Worm (Caenorhabditis elegans): ENCODE measurements around the gene C17G10.10.

C17G10.10 gene

ce11 chrII:5607756-5608155 lies 8.6 kb upstream of the C17G10.10 start, which contains the start of gene C17G10.7:
C17G10.7 (minus strand) TSS chrII:5607856.
- TF ChIP-seq tlp-1 (tag; optimal IDR thresholded peaks at IDR 0.05) (no peak), C34B4.2 (tag; optimal IDR thresholded peaks at IDR 0.05) (no peak), isw-1 (GFP tag; IDR thresholded peaks at IDR 0.05) (no peak), grh-1 (GFP tag; IDR thresholded peaks at IDR 0.05) (no peak), mef-2 (tag; optimal IDR thresholded peaks at IDR 0.05) (no peak), snpc-4 (tag; optimal IDR thresholded peaks at IDR 0.05) (no peak), ceh-90 (tag; optimal IDR thresholded peaks at IDR 0.05) (no peak), tbx-2 (tag; optimal IDR thresholded peaks at IDR 0.05) (no peak), ceh-8 (GFP tag; optimal IDR thresholded peaks at IDR 0.05) (no peak), nhr-90 (tag; optimal IDR thresholded peaks at IDR 0.05; ENCODE audit: poor library complexity) (no peak), hlh-4 (tag; optimal IDR thresholded peaks at IDR 0.05) (no peak), dpl-1 (GFP tag; optimal IDR thresholded peaks at IDR 0.05) (no peak), ama-1 (optimal IDR thresholded peaks at IDR 0.05) (no peak), efl-1 (optimal IDR thresholded peaks at IDR 0.05) (no peak), efl-1 (GFP tag; optimal IDR thresholded peaks at IDR 0.05 in 1 of 2) (no peak), F16B12.6 (tag; optimal IDR thresholded peaks at IDR 0.05) (no peak), ceh-82 (tag; optimal IDR thresholded peaks at IDR 0.05) (no peak), lin-13 (GFP tag; optimal IDR thresholded peaks at IDR 0.05) (no peak), nhr-76 (tag; optimal IDR thresholded peaks at IDR 0.05) (no peak)

- TF ChIP-seq efl-1 (optimal IDR thresholded peaks at IDR 0.05) = peak; percentile 11 to 38
- no peak for TF ChIP-seq efl-1 (GFP tag; optimal IDR thresholded peaks at IDR 0.05 in 1 of 2)
- TF ChIP-seq lin-13 (GFP tag; optimal IDR thresholded peaks at IDR 0.05) = peak; percentile 3
- no peak for TF ChIP-seq vab-15 (tag; optimal IDR thresholded peaks at IDR 0.05)
- TF ChIP-seq fkh-8 (tag; optimal IDR thresholded peaks at IDR 0.05) = no peak
- no peak for TF ChIP-seq swsn-7 (tag; optimal IDR thresholded peaks at IDR 0.05)
- TF ChIP-seq lin-14 (GFP tag; optimal IDR thresholded peaks at IDR 0.05) = peak; percentile 93
- TF ChIP-seq lin-15B (tag; optimal IDR thresholded peaks at IDR 0.05) = no peak
- TF ChIP-seq lin-35 (GFP tag; optimal IDR thresholded peaks at IDR 0.05) = peak in 1 of 2 experiments; percentile 66
- peak; percentile 3 for TF ChIP-seq snpc-4 (tag; optimal IDR thresholded peaks at IDR 0.05)
- TF ChIP-seq dpl-1 (GFP tag; optimal IDR thresholded peaks at IDR 0.05) = peak in 2 of 3 experiments; percentile 5 to 30
- TF ChIP-seq C16A3.4 (tag; optimal IDR thresholded peaks at IDR 0.05) = peak; percentile 56
- no peak for TF ChIP-seq dsc-1 (tag; optimal IDR thresholded peaks at IDR 0.05)
- no peak for TF ChIP-seq C34B4.2 (tag; optimal IDR thresholded peaks at IDR 0.05)
- TF ChIP-seq egl-13 (tag; optimal IDR thresholded peaks at IDR 0.05) = no peak
- TF ChIP-seq unc-62 (GFP tag; optimal IDR thresholded peaks at IDR 0.05) = no peak
- peak; percentile 89 for TF ChIP-seq snu-23 (GFP tag; optimal IDR thresholded peaks at IDR 0.05)
- TF ChIP-seq efl-3 (GFP tag; optimal IDR thresholded peaks at IDR 0.05) = no peak
- peak; percentile 76 to 99 (median 89) for TF ChIP-seq elt-3 (tag; optimal IDR thresholded peaks at IDR 0.05)
- TF ChIP-seq tbx-2 (tag; optimal IDR thresholded peaks at IDR 0.05) = peak; percentile 74
- TF ChIP-seq ceh-82 (tag; optimal IDR thresholded peaks at IDR 0.05) = peak in 2 of 3 experiments; percentile 1 to 4
- peak; percentile 93 for TF ChIP-seq nhr-20 (tag; optimal IDR thresholded peaks at IDR 0.05)
- no peak for TF ChIP-seq nhr-11 (tag; optimal IDR thresholded peaks at IDR 0.05)
- TF ChIP-seq xbp-1 (tag; optimal IDR thresholded peaks at IDR 0.05) = peak; percentile 13
- TF ChIP-seq grh-1 (GFP tag; IDR thresholded peaks at IDR 0.05) = peak; percentile 82
- peak; percentile 35 for TF ChIP-seq jun-1 (tag; optimal IDR thresholded peaks at IDR 0.05)
- TF ChIP-seq unc-30 (tag; optimal IDR thresholded peaks at IDR 0.05) = no peak
- TF ChIP-seq nhr-28 (tag; optimal IDR thresholded peaks at IDR 0.05) = no peak
- peak in 1 of 2 experiments; percentile 66 for TF ChIP-seq egl-27 (tag; optimal IDR thresholded peaks at IDR 0.05)
- TF ChIP-seq elt-2 (tag; optimal IDR thresholded peaks at IDR 0.05) = peak; percentile 88
- no peak for TF ChIP-seq rnt-1 (tag; optimal IDR thresholded peaks at IDR 0.05)
- TF ChIP-seq nhr-71 (tag; optimal IDR thresholded peaks at IDR 0.05) = peak; percentile 87
- TF ChIP-seq aha-1 (tag; optimal IDR thresholded peaks at IDR 0.05) = no peak
- TF ChIP-seq lsy-2 (tag; optimal IDR thresholded peaks at IDR 0.05) = peak; percentile 31 to 72
- peak; percentile 93 for TF ChIP-seq blmp-1 (tag; optimal IDR thresholded peaks at IDR 0.05)
- TF ChIP-seq ceh-63 (GFP tag; optimal IDR thresholded peaks at IDR 0.05) = no peak
- no peak for TF ChIP-seq fkh-10 (GFP tag; optimal IDR thresholded peaks at IDR 0.05)
- TF ChIP-seq mab-9 (GFP tag; IDR thresholded peaks at IDR 0.05) = no peak
- TF ChIP-seq fos-1 (tag; optimal IDR thresholded peaks at IDR 0.05) = no peak
- peak; percentile 72 for TF ChIP-seq nhr-90 (tag; optimal IDR thresholded peaks at IDR 0.05; ENCODE audit: poor library complexity)
- TF ChIP-seq ztf-4 (tag; optimal IDR thresholded peaks at IDR 0.05) = peak; percentile 57
- TF ChIP-seq mep-1 (tag; optimal IDR thresholded peaks at IDR 0.05) = peak; percentile 29
Observed at ce11 chrII:5605538-5605945, 6.4 kb upstream of the C17G10.10 start.

Measured in whole organism, L1 larva.